Fruit fly (Drosophila melanogaster): ENCODE results near the gene porin.

The porin gene

dm6 chr2L:10850320-10850990 is at the start of gene porin:
porin (minus strand) TSS chr2L:10850848.
- TF ChIP-seq CG10267 (tag; optimal IDR thresholded peaks at IDR 0.05) (peak; percentile 64), CG4404 (GFP tag; IDR thresholded peaks at IDR 0.05) (no peak), CG13624 (GFP tag; optimal IDR thresholded peaks at IDR 0.05) (peak; percentile 22), CG8478 (optimal IDR thresholded peaks at IDR 0.05) (no peak), ftz-f1 (GFP tag; optimal IDR thresholded peaks at IDR 0.05) (no peak), scrt (GFP tag; optimal IDR thresholded peaks at IDR 0.05) (peak; percentile 5), CG34422 (GFP tag; IDR thresholded peaks at IDR 0.05) (peak; percentile 67; the same call in 1 of the 3 replicates), CG14710 (tag; optimal IDR thresholded peaks at IDR 0.05) (peak; percentile 65), CG16813 (GFP tag; IDR thresholded peaks at IDR 0.05; ENCODE audit: partially characterized antibody) (no peak), Hr78 (GFP tag; optimal IDR thresholded peaks at IDR 0.05) (peak in 1 of 2 experiments; percentile 5), CG2712 (tag; optimal IDR thresholded peaks at IDR 0.05) (peak; percentile 48), CG13775 (GFP tag; optimal IDR thresholded peaks at IDR 0.05) (no peak), Dref (GFP tag; IDR thresholded peaks at IDR 0.05) (peak; percentile 33; the same call in 1 of the 2 replicates), CG14014 (GFP tag; IDR thresholded peaks at IDR 0.05) (no peak), tin (GFP tag; optimal IDR thresholded peaks at IDR 0.05) (no peak), phol (tag; optimal IDR thresholded peaks at IDR 0.05) (peak; percentile 48), pros (GFP tag; optimal IDR thresholded peaks at IDR 0.05) (no peak), CG43689 (GFP tag; IDR thresholded peaks at IDR 0.05) (no peak), NC2β (GFP tag; optimal IDR thresholded peaks at IDR 0.05) (no peak), Myb (GFP tag; optimal IDR thresholded peaks at IDR 0.05) (peak; percentile 100), vvl (GFP tag; IDR thresholded peaks at IDR 0.05) (no peak), onecut (GFP tag; IDR thresholded peaks at IDR 0.05) (peak; percentile 61; the same call in 1 of the 2 replicates), pfk (GFP tag; optimal IDR thresholded peaks at IDR 0.05) (peak; percentile 62), kah (GFP tag; optimal IDR thresholded peaks at IDR 0.05) (no peak), NfI (GFP tag; optimal IDR thresholded peaks at IDR 0.05) (no peak), CG34224 (GFP tag; IDR thresholded peaks at IDR 0.05; ENCODE audit: partially characterized antibody) (no peak), Rfx (GFP tag; IDR thresholded peaks at IDR 0.05) (no peak), CG18476 (GFP tag; optimal IDR thresholded peaks at IDR 0.05) (no peak), grn (GFP tag; optimal IDR thresholded peaks at IDR 0.05) (peak; percentile 30), Stat92E (GFP tag; optimal IDR thresholded peaks at IDR 0.05) (peak in 1 of 3 experiments; percentile 69), CG2678 (tag; optimal IDR thresholded peaks at IDR 0.05) (peak; percentile 7), insv (GFP tag; optimal IDR thresholded peaks at IDR 0.05) (peak in 1 of 2 experiments; percentile 41), CG1233 (GFP tag; optimal IDR thresholded peaks at IDR 0.05) (no peak), Sin3A (optimal IDR thresholded peaks at IDR 0.05) (peak; percentile 56), CG18764 (GFP tag; optimal IDR thresholded peaks at IDR 0.05) (no peak), CG17568 (GFP tag; optimal IDR thresholded peaks at IDR 0.05) (no peak), lbe (GFP tag; optimal IDR thresholded peaks at IDR 0.05) (no peak), CG9215 (GFP tag; IDR thresholded peaks at IDR 0.05) (no peak), Deaf1 (tag; optimal IDR thresholded peaks at IDR 0.05) (no peak), CG16779 (GFP tag; IDR thresholded peaks at IDR 0.05) (no peak), CG1792 (GFP tag; optimal IDR thresholded peaks at IDR 0.05) (no peak), Vsx1 (GFP tag; optimal IDR thresholded peaks at IDR 0.05) (no peak), CG3163 (GFP tag; optimal IDR thresholded peaks at IDR 0.05) (no peak), Ravus (GFP tag; IDR thresholded peaks at IDR 0.05) (no peak), amos (GFP tag; IDR thresholded peaks at IDR 0.05; ENCODE audit: partially characterized antibody) (peak; percentile 29; the same call in 1 of the 2 replicates), emc (GFP tag; optimal IDR thresholded peaks at IDR 0.05) (no peak), Ptx1 (GFP tag; IDR thresholded peaks at IDR 0.05) (no peak), Xbp1 (GFP tag; optimal IDR thresholded peaks at IDR 0.05) (no peak), corto (GFP tag; optimal IDR thresholded peaks at IDR 0.05) (no peak), Atf6 (GFP tag; IDR thresholded peaks at IDR 0.05) (no peak)

Data from whole organism, embryonic.